Worm (Caenorhabditis elegans): ENCODE data around the gene nhr-94.

- no peak for TF ChIP-seq bed-2 (GFP tag; IDR thresholded peaks at IDR 0.05)
- TF ChIP-seq tbp1 (GFP tag; optimal IDR thresholded peaks at IDR 0.05), result no peak
- TF ChIP-seq unc-62 (GFP tag; optimal IDR thresholded peaks at IDR 0.05), result no peak
- TF ChIP-seq ama-1 (optimal IDR thresholded peaks at IDR 0.05), result no peak
- no peak for TF ChIP-seq ama-1 (GFP tag; optimal IDR thresholded peaks at IDR 0.05)
- TF ChIP-seq zfh-2 (GFP tag; conservative IDR thresholded peaks at IDR 0.05), result no peak
Measured at ce11 chrV:7708525-7708924, 22.4 kb upstream of the nhr-94 start, which contains the start of gene ZK105.11.

All from whole organism, young adult.